Fruit fly (Drosophila melanogaster): ENCODE results near the gene CG1090.

CG1090 gene

DNA sequence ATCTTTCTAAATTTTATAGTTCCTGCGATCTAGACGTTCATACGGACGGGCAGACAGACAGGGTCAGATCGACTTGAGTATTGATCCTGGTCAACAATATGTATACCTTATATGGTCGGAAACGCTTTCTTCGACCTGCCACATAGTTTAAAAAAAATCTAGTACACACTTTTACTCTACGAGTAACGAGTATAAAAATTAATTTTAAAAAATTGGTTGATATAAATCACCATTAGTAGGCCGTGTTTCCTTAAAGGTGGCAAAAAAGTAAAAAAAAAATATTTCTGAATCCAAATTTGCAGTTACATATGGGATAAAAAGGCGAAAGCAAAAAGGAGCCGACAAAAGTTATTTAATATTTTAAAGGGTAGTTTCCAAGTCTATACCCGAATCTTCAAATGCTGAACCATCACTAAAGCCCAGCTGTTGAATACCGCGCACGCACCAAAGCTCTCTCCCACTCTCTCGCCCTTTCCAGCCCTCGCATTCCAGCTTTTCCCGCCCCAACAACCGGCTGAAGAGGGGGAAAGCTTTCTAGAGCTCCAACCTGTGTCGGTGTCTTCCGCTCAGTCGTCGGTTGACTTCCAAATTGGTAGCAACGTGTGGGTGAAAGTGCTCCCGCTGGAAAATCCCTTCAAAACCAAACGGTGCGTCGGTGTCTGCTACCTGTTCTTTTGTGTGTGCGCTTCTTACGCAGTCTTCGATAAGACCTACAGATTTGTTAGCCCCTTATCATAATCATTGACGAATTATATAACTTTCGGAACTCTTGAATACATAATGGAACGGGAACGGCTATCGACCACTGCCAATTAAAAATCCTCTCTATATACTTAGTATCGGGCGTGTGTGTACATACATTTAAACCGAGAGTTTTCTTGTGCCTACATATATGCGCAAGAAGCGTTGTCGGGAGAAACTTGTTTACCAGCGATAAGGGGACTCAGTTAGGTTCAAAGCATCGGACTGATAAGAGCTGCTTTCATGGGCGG is 19.0 kb downstream of the CG1090 start, which contains the start of gene Sfxn1-3 (continued):
- TF ChIP-seq esn (GFP tag; optimal IDR thresholded peaks at IDR 0.05) (peak; percentile 64), Gug (GFP tag; IDR thresholded peaks at IDR 0.05) (no peak), CG9139 (GFP tag; optimal IDR thresholded peaks at IDR 0.05) (peak; percentile 70), Lpt (GFP tag; optimal IDR thresholded peaks at IDR 0.05) (peak; percentile 7), svp (GFP tag) (peak; percentile 86), CG10631 (GFP tag; optimal IDR thresholded peaks at IDR 0.05) (no peak), Hr4 (GFP tag; optimal IDR thresholded peaks at IDR 0.05) (no peak)

DNA sequence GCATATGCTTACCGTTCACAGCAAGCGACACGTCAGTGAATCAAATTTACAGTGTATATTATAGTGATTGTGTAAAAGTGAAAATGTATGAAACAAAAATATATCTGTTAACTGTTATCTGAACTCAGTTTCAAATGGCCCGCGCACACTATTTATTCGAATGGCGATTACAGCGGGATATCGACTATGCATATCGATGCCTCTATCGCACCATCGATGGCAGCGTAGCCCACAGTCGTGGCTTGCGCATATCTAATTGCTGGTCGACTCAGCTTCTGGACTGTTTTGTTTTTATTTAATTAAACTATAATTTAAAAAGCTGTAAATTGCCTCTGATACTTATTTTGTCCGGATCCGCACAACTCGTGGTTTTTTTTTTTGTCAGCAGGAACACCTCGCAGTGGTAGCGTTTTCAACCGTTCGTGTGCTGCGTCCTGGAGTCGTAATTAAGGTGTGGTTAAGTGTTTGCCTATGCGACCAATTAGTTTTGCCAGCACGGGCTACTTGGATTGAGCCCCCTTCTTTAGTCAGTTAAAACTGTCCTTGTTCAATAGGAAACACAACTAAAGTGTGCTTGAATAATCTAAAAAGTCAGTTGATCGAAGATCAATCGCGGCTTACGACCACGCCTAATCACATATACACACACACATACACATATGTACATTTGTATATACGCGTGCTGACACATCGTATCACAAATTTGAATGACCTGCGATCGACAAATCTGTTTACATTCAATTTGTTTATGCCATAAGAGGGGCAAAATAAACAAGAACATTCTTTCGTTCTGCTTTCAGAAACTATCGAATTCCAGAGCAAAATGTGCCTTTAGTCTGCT is 21.6 kb downstream of the CG1090 start, which contains the start of gene Cont:
Gene Cont, plus strand, starts transcription at position 228 of the 841 bp plus-strand sequence.
- TF ChIP-seq CG15336 (GFP tag; IDR thresholded peaks at IDR 0.05) (0 out of 2 replicates have a peak, but pooled peaks have one; percentile 25), esn (GFP tag; optimal IDR thresholded peaks at IDR 0.05) (peak; percentile 29), net (GFP tag; optimal IDR thresholded peaks at IDR 0.05) (no peak), svp (GFP tag) (peak; percentile 51), fkh (GFP tag; optimal IDR thresholded peaks at IDR 0.05) (peak; percentile 38), vri (GFP tag; optimal IDR thresholded peaks at IDR 0.05) (peak; percentile 15), Sox14 (GFP tag; optimal IDR thresholded peaks at IDR 0.05) (no peak), CG6276 (GFP tag; optimal IDR thresholded peaks at IDR 0.05) (no peak), Eip78C (GFP tag) (peak; percentile 50), cyc (GFP tag; optimal IDR thresholded peaks at IDR 0.05) (no peak), CG4318 (GFP tag; optimal IDR thresholded peaks at IDR 0.05) (no peak), Hr38 (GFP tag; optimal IDR thresholded peaks at IDR 0.05) (no peak)

dm6 chr3R:4382165-4382564 is 22.5 kb downstream of the CG1090 start:
- TF ChIP-seq CG6854 (GFP tag; optimal IDR thresholded peaks at IDR 0.05): no peak
- TF ChIP-seq svp (GFP tag): peak; percentile 91

DNA sequence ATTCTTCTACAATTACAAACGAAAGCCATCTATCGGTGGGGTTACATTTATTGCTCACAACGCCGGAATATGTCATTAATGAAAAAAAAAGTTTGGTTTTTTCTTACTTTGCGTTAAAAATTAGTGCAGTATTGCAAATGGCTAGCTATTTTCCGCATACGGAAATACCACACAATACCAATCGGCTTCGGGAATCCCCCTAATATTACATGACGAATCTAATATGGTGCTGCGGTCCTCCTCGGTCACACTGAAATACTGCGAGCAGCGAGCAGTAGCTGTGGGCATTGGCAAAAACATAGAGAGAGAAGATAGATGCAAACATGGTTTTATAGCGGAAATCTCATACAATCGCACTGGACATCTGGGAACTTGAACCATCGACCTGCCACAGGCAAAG is 27.8 kb downstream of the CG1090 start, which contains the start of gene tub:
Gene tub, plus strand, starts transcription at position 253 of the 400 bp plus-strand sequence.
- no peak for TF ChIP-seq Smox (GFP tag; optimal IDR thresholded peaks at IDR 0.05)
- TF ChIP-seq Sox102F (GFP tag; optimal IDR thresholded peaks at IDR 0.05): no peak
- peak; percentile 62 for TF ChIP-seq CG6163 (GFP tag; IDR thresholded peaks at IDR 0.05)
- no peak for TF ChIP-seq Sox15 (GFP tag; optimal IDR thresholded peaks at IDR 0.05)
- TF ChIP-seq Eip78C (GFP tag): peak; percentile 63
- no peak for TF ChIP-seq Eip93F (GFP tag; optimal IDR thresholded peaks at IDR 0.05)
- no peak for TF ChIP-seq CG32006 (GFP tag; optimal IDR thresholded peaks at IDR 0.05)
- TF ChIP-seq Gug (GFP tag; IDR thresholded peaks at IDR 0.05): no peak
- TF ChIP-seq ss (GFP tag; optimal IDR thresholded peaks at IDR 0.05): no peak
- TF ChIP-seq CG11294 (GFP tag; IDR thresholded peaks at IDR 0.05): no peak
- TF ChIP-seq CG7368 (GFP tag; optimal IDR thresholded peaks at IDR 0.05): no peak
- no peak; the same call in 2 of the 3 replicates for TF ChIP-seq eg (GFP tag; IDR thresholded peaks at IDR 0.05)
- no peak for TF ChIP-seq CG4318 (GFP tag; optimal IDR thresholded peaks at IDR 0.05)
- no peak for TF ChIP-seq CG6854 (GFP tag; optimal IDR thresholded peaks at IDR 0.05)
- TF ChIP-seq CG9139 (GFP tag; optimal IDR thresholded peaks at IDR 0.05): no peak
- no peak for TF ChIP-seq Lpt (GFP tag; optimal IDR thresholded peaks at IDR 0.05)
- no peak for TF ChIP-seq CG16779 (tag; optimal IDR thresholded peaks at IDR 0.05)
- TF ChIP-seq Ets96B (tag; optimal IDR thresholded peaks at IDR 0.05): no peak
- TF ChIP-seq acj6 (GFP tag; optimal IDR thresholded peaks at IDR 0.05): peak; percentile 25
- peak; percentile 22 for TF ChIP-seq dac (GFP tag; optimal IDR thresholded peaks at IDR 0.05)
- peak; percentile 25 for TF ChIP-seq CG3032 (tag; optimal IDR thresholded peaks at IDR 0.05)
- no peak for TF ChIP-seq dsx (GFP tag; optimal IDR thresholded peaks at IDR 0.05; ENCODE audit: poor library complexity, severe bottlenecking)
- TF ChIP-seq OdsH (GFP tag; optimal IDR thresholded peaks at IDR 0.05): no peak
- peak; percentile 10 for TF ChIP-seq topi (GFP tag; optimal IDR thresholded peaks at IDR 0.05)
- no peak for TF ChIP-seq CG6792 (GFP tag; optimal IDR thresholded peaks at IDR 0.05)
- peak; percentile 7 for TF ChIP-seq Hr39 (GFP tag; optimal IDR thresholded peaks at IDR 0.05)
- no peak for TF ChIP-seq Ets21C (GFP tag; optimal IDR thresholded peaks at IDR 0.05)
- TF ChIP-seq achi (GFP tag; optimal IDR thresholded peaks at IDR 0.05): no peak
- TF ChIP-seq Met (GFP tag; optimal IDR thresholded peaks at IDR 0.05): no peak
- peak; percentile 26 for TF ChIP-seq CG31627 (GFP tag; optimal IDR thresholded peaks at IDR 0.05)

Measured in whole organism, prepupa.